Fruit fly (Drosophila melanogaster) whole organism, embryonic: Measurements from ENCODE around the gene RpS5b.

Source experiments
- Asciz ChIP-seq: fragments of 200-800 bp; sonication (Bioruptor generic); optimal IDR thresholded peaks from 2 replicates; lab custom pipeline; 2017; ENCODE audit warnings: missing biosample characterization, mild to moderate bottlenecking, missing genetic modification characterization, missing genetic modification reagents
- Atf3 ChIP-seq: fragments of 200-800 bp; sonication (Bioruptor generic); optimal IDR thresholded peaks from 3 replicates; lab custom pipeline; 2016; ENCODE audit warnings: missing biosample characterization, missing genetic modification characterization
- B-H1 ChIP-seq: fragments of 200-800 bp; sonication (Bioruptor generic); IDR thresholded peaks from 3 replicates; pipeline ENCODE4 v1.3.6; 2022; ENCODE audit warnings: missing biosample characterization, missing genetic modification characterization
- Blimp-1 ChIP-seq: fragments of 200-800 bp; sonication (Bioruptor generic); optimal IDR thresholded peaks from 3 replicates; lab custom pipeline; 2018; ENCODE audit warnings: missing biosample characterization, missing genetic modification characterization, mild to moderate bottlenecking, moderate library complexity, missing genetic modification reagents
- CG11560 ChIP-seq: fragments of 200-800 bp; sonication (Bioruptor generic); IDR thresholded peaks from 3 replicates; pipeline ENCODE4 v1.3.6; 2022; ENCODE audit warnings: missing biosample characterization, missing genetic modification characterization
- CG12104 ChIP-seq: fragments of 200-800 bp; sonication (Bioruptor generic); optimal IDR thresholded peaks from 3 replicates; lab custom pipeline; 2016; ENCODE audit warnings: missing biosample characterization, missing genetic modification characterization
- CG14014 ChIP-seq: fragments of 200-800 bp; sonication (Bioruptor generic); IDR thresholded peaks from 2 replicates; pipeline ENCODE4 v1.3.6; 2022; ENCODE audit warnings: missing biosample characterization, missing genetic modification characterization
- CG17186 ChIP-seq: fragments of 200-800 bp; sonication (Bioruptor generic); optimal IDR thresholded peaks from 3 replicates; lab custom pipeline; 2017; ENCODE audit warnings: missing biosample characterization, missing genetic modification reagents, missing genetic modification characterization
- CG17568 ChIP-seq: fragments of 200-800 bp; sonication (Bioruptor generic); optimal IDR thresholded peaks from 2 replicates; lab custom pipeline; 2018; ENCODE audit warnings: missing biosample characterization, mild to moderate bottlenecking, missing genetic modification characterization, moderate library complexity
- CG33213 ChIP-seq: fragments of 200-800 bp; sonication (Bioruptor generic); optimal IDR thresholded peaks from 3 replicates; lab custom pipeline; 2016; ENCODE audit warnings: missing biosample characterization, missing genetic modification characterization
- CG33557 ChIP-seq: fragments of 200-800 bp; sonication (Bioruptor generic); optimal IDR thresholded peaks from 2 replicates; lab custom pipeline; 2019; ENCODE audit warnings: missing biosample characterization, mild to moderate bottlenecking, missing genetic modification characterization, moderate library complexity
- CG34422 ChIP-seq: fragments of 200-800 bp; sonication (Bioruptor generic); IDR thresholded peaks from 3 replicates; pipeline ENCODE4 v1.3.6; 2022; ENCODE audit warnings: missing biosample characterization, missing genetic modification characterization
- CG3995 ChIP-seq: fragments of 200-800 bp; sonication (Bioruptor generic); optimal IDR thresholded peaks from 3 replicates; lab custom pipeline; 2016; ENCODE audit warnings: missing biosample characterization, missing genetic modification characterization
- CG4282 ChIP-seq: fragments of 200-800 bp; sonication (Bioruptor generic); optimal IDR thresholded peaks from 2 replicates; lab custom pipeline; 2016; ENCODE audit warnings: missing biosample characterization, missing genetic modification characterization
- CG4424 ChIP-seq: fragments of 200-800 bp; sonication (Bioruptor generic); optimal IDR thresholded peaks from 3 replicates; lab custom pipeline; 2016; ENCODE audit warnings: missing biosample characterization, missing genetic modification characterization
- CG6689 ChIP-seq: fragments of 200-800 bp; sonication (Bioruptor generic); IDR thresholded peaks from 2 replicates; pipeline ENCODE4 v1.3.6; 2022; ENCODE audit warnings: missing biosample characterization, missing genetic modification characterization
- CG7839 ChIP-seq: fragments of 200-800 bp; sonication (Bioruptor generic); optimal IDR thresholded peaks from 3 replicates; lab custom pipeline; 2018; ENCODE audit warnings: missing biosample characterization, mild to moderate bottlenecking, missing genetic modification characterization, moderate library complexity
- Dip2 ChIP-seq: fragments of 200-800 bp; sonication (Bioruptor generic); IDR thresholded peaks from 2 replicates; pipeline ENCODE4 v1.3.6; 2022; ENCODE audit warnings: missing biosample characterization, missing genetic modification characterization
- Doc2 ChIP-seq: fragments of 200-800 bp; sonication (Bioruptor generic); IDR thresholded peaks from 2 replicates; pipeline ENCODE4 v1.3.6; 2022; ENCODE audit warnings: missing biosample characterization, missing genetic modification characterization
- ERR ChIP-seq: fragments of 200-800 bp; sonication (Bioruptor generic); optimal IDR thresholded peaks from 2 replicates; lab custom pipeline; 2016; ENCODE audit warnings: missing biosample characterization, missing genetic modification characterization
- Mes4 ChIP-seq: fragments of 200-800 bp; sonication (Bioruptor generic); optimal IDR thresholded peaks from 2 replicates; lab custom pipeline; 2016; ENCODE audit warnings: missing biosample characterization, missing genetic modification characterization
- NC2α ChIP-seq: fragments of 200-800 bp; sonication (Bioruptor generic); optimal IDR thresholded peaks from 2 replicates; lab custom pipeline; 2016; ENCODE audit warnings: missing biosample characterization, missing genetic modification characterization
- Nf-YA ChIP-seq: fragments of 200-800 bp; sonication (Bioruptor generic); IDR thresholded peaks from 2 replicates; pipeline ENCODE4 v1.3.6; 2022; ENCODE audit warnings: missing biosample characterization, missing genetic modification characterization
- Nf-YC ChIP-seq: fragments of 200-800 bp; optimal IDR thresholded peaks from 3 replicates; lab custom pipeline; 2019; ENCODE audit warnings: missing biosample characterization, mild to moderate bottlenecking, missing genetic modification characterization, moderate library complexity
- Sin3A ChIP-seq: fragments of >200 bp; optimal IDR thresholded peaks from 2 replicates; lab custom pipeline; 2018
- Sry-β ChIP-seq: fragments of 200-800 bp; sonication (Bioruptor generic); optimal IDR thresholded peaks from 2 replicates; lab custom pipeline; 2018; ENCODE audit warnings: missing biosample characterization, mild to moderate bottlenecking, missing genetic modification characterization, moderate library complexity
- Sry-δ ChIP-seq: fragments of 200-800 bp; sonication (Bioruptor generic); optimal IDR thresholded peaks from 2 replicates; lab custom pipeline; 2016; ENCODE audit warnings: missing biosample characterization, missing genetic modification characterization
- YL-1 ChIP-seq: fragments of 200-800 bp; sonication (Bioruptor generic); optimal IDR thresholded peaks from 3 replicates; lab custom pipeline; 2017; ENCODE audit warnings: missing biosample characterization, mild to moderate bottlenecking, missing genetic modification characterization
- ac ChIP-seq: fragments of 200-800 bp; sonication (Bioruptor generic); optimal IDR thresholded peaks from 3 replicates; lab custom pipeline; 2017; ENCODE audit warnings: missing biosample characterization, mild to moderate bottlenecking, missing genetic modification characterization
- al ChIP-seq: fragments of 200-800 bp; sonication (Bioruptor generic); IDR thresholded peaks from 2 replicates; pipeline ENCODE4 v1.3.6; 2022; ENCODE audit warnings: missing biosample characterization, missing genetic modification characterization
- ase ChIP-seq: fragments of 200-800 bp; sonication (Bioruptor generic); IDR thresholded peaks from 3 replicates; pipeline ENCODE4 v1.3.6; 2022; ENCODE audit warnings: missing biosample characterization, missing genetic modification characterization
- bab2 ChIP-seq: fragments of 200-800 bp; sonication (Bioruptor generic); optimal IDR thresholded peaks from 2 replicates; lab custom pipeline; 2016; ENCODE audit warnings: missing biosample characterization, missing genetic modification characterization
- bbx ChIP-seq: fragments of 200-800 bp; sonication (Bioruptor generic); IDR thresholded peaks from 2 replicates; pipeline ENCODE4 v1.3.6; 2022; ENCODE audit warnings: missing biosample characterization, missing genetic modification characterization; ENCODE audit not compliant: partially characterized antibody
- bsh ChIP-seq, 2 experiments: fragments of 200-800 bp; sonication (Bioruptor generic); optimal IDR thresholded peaks; 2 replicates each; lab custom pipeline; 2017 to 2018; ENCODE audit warnings: mild to moderate bottlenecking in 2 of 2, missing biosample characterization in 2 of 2, missing genetic modification characterization in 2 of 2, moderate library complexity in 1 of 2
- caup ChIP-seq: fragments of 200-800 bp; sonication (Bioruptor generic); optimal IDR thresholded peaks from 3 replicates; lab custom pipeline; 2017; ENCODE audit warnings: missing biosample characterization, mild to moderate bottlenecking, missing genetic modification characterization, moderate library complexity; ENCODE audit not compliant: severe bottlenecking
- cwo ChIP-seq: fragments of 200-800 bp; sonication (Bioruptor generic); optimal IDR thresholded peaks from 3 replicates; lab custom pipeline; 2017; ENCODE audit warnings: missing biosample characterization, missing genetic modification characterization, mild to moderate bottlenecking, moderate library complexity, missing genetic modification reagents
- da ChIP-seq: fragments of 200-800 bp; sonication (Bioruptor generic); optimal IDR thresholded peaks from 2 replicates; lab custom pipeline; 2016; ENCODE audit warnings: missing biosample characterization, missing genetic modification characterization
- danr ChIP-seq: fragments of 200-800 bp; sonication (Bioruptor generic); IDR thresholded peaks from 2 replicates; pipeline ENCODE4 v1.3.6; 2022; ENCODE audit warnings: missing biosample characterization, missing genetic modification characterization
- esg ChIP-seq: fragments of 200-800 bp; sonication (Bioruptor generic); conservative IDR thresholded peaks from 2 replicates; pipeline ENCODE4 v1.3.6; 2022; ENCODE audit warnings: missing biosample characterization, missing genetic modification characterization
- eve ChIP-seq, 2 experiments: fragments of >200 bp; optimal IDR thresholded peaks; 2 replicates each; lab custom pipeline; 2017; ENCODE audit warnings: missing biosample characterization in 2 of 2, missing genetic modification characterization in 2 of 2
- hbn ChIP-seq: fragments of 200-800 bp; sonication (Bioruptor generic); IDR thresholded peaks from 2 replicates; pipeline ENCODE4 v1.3.6; 2022; ENCODE audit warnings: missing biosample characterization, missing genetic modification characterization; ENCODE audit not compliant: partially characterized antibody
- hkb ChIP-seq, 2 experiments: fragments of 200-800 bp in 1 of 2; fragments of >200 bp in 1 of 2; sonication (Bioruptor generic) in 1 of 2; IDR thresholded peaks in 1 of 2; optimal IDR thresholded peaks in 1 of 2; 2 replicates each; pipeline versions ENCODE4 v1.3.6 to Lab custom; 2017 to 2022; ENCODE audit warnings: missing biosample characterization in 1 of 2, missing genetic modification characterization in 1 of 2
- jing ChIP-seq: fragments of 200-800 bp; sonication (Bioruptor generic); optimal IDR thresholded peaks from 2 replicates; lab custom pipeline; 2018; ENCODE audit warnings: missing biosample characterization, mild to moderate bottlenecking, missing genetic modification characterization
- lab ChIP-seq: fragments of 200-800 bp; sonication (Bioruptor generic); optimal IDR thresholded peaks from 3 replicates; lab custom pipeline; 2017; ENCODE audit warnings: missing biosample characterization, missing genetic modification characterization, mild to moderate bottlenecking, moderate library complexity, missing genetic modification reagents
- phol ChIP-seq: fragments of 200-800 bp; sonication (Bioruptor generic); optimal IDR thresholded peaks from 3 replicates; lab custom pipeline; 2018; ENCODE audit warnings: missing biosample characterization, mild to moderate bottlenecking, missing genetic modification characterization, moderate library complexity
- sisA ChIP-seq: fragments of 200-800 bp; sonication (Bioruptor generic); IDR thresholded peaks from 2 replicates; pipeline ENCODE4 v1.3.6; 2022; ENCODE audit warnings: missing biosample characterization, missing genetic modification characterization
- usp ChIP-seq: fragments of >200 bp; optimal IDR thresholded peaks from 2 replicates; lab custom pipeline; 2017; ENCODE audit warnings: missing biosample characterization, missing genetic modification characterization
- vnd ChIP-seq: fragments of 200-800 bp; sonication (Bioruptor generic); IDR thresholded peaks from 3 replicates; pipeline ENCODE4 v1.3.6; 2022; ENCODE audit warnings: missing biosample characterization, missing genetic modification characterization; ENCODE audit not compliant: partially characterized antibody
- vvl ChIP-seq: fragments of 200-800 bp; sonication (Bioruptor generic); IDR thresholded peaks from 2 replicates; pipeline ENCODE4 v1.3.6; 2022; ENCODE audit warnings: missing biosample characterization, missing genetic modification characterization
- zen2 ChIP-seq: fragments of 200-800 bp; sonication (Bioruptor generic); IDR thresholded peaks from 3 replicates; pipeline ENCODE4 v1.3.6; 2022; ENCODE audit warnings: missing biosample characterization, missing genetic modification characterization; ENCODE audit not compliant: partially characterized antibody

The RpS5b gene

DNA sequence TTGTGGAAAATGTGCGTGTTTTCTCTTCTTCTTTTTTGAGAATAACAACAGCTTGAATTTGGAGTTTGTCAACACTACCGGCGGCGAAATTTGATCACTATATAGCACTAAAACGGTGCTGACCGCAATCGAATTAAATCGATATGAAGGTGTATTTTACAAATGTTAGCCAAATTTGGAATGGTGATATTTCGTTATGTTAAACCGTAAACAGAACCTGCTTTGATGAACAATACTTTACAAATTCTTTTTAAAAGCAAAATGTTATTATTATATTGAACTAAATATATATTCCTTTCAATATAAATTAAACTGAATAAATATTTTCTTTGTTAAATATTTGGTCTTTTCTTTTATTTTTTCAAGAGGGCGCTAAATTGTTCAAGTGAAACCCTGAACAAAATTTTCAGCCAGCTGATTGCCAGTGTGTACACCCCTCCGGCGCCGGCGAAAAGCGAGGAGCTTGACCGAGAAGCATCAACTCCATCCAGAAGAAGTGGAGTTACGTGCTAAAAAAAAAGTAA is 15.3 kb downstream of the RpS5b start, which contains the start of the genes Rrp6, CG33331 and CG33332 (continued):
- TF ChIP-seq ac = no peak
- peak; percentile 71 for TF ChIP-seq caup (GFP tag; lab: Kevin White, UChicago)
- peak; percentile 53 for TF ChIP-seq bab2 (GFP tag; lab: Kevin White, UChicago)
- TF ChIP-seq Sry-δ = peak; percentile 50
- peak; percentile 82 for TF ChIP-seq zen2
- TF ChIP-seq CG12104 (GFP tag; lab: Kevin White, UChicago) = peak; percentile 72
- TF ChIP-seq Blimp-1 (GFP tag; lab: Kevin White, UChicago) = no peak
- TF ChIP-seq ERR (GFP tag; lab: Kevin White, UChicago) = peak; percentile 15
- TF ChIP-seq Mes4 = no peak
- peak; percentile 77 for TF ChIP-seq CG6689 (GFP tag; lab: Robert Waterston, UW)
- no peak; the same call in 2 of the 3 replicates for TF ChIP-seq CG11560
- peak; percentile 14 for TF ChIP-seq Atf3
- peak; percentile 54 for TF ChIP-seq al (GFP tag; lab: Robert Waterston, UW)
- TF ChIP-seq CG17568 (GFP tag; lab: Kevin White, UChicago) = no peak
- no peak for TF ChIP-seq Nf-YA (GFP tag; lab: Robert Waterston, UW)
- TF ChIP-seq vvl (GFP tag; lab: Robert Waterston, UW) = peak; percentile 65
- no peak for TF ChIP-seq usp (GFP tag; lab: Kevin White, UChicago)
- peak; percentile 61 for TF ChIP-seq CG4424 (GFP tag; lab: Kevin White, UChicago)
- peak; percentile 65 for TF ChIP-seq CG3995 (GFP tag; lab: Kevin White, UChicago)
- TF ChIP-seq hkb (optimal IDR thresholded peaks at IDR 0.05; lab: Kevin White, UChicago) = no peak
- 0 out of 2 replicates have a peak, but pooled peaks have one; percentile 35 for TF ChIP-seq hkb (GFP tag; IDR thresholded peaks at IDR 0.05; lab: Robert Waterston, UW)
- TF ChIP-seq jing (GFP tag; lab: Kevin White, UChicago) = no peak
- peak; percentile 45 for TF ChIP-seq CG33557 (GFP tag; lab: Kevin White, UChicago)
- TF ChIP-seq phol (tag; lab: Kevin White, UChicago) = peak; percentile 80
- no peak for TF ChIP-seq CG7839 (tag; lab: Kevin White, UChicago)
- peak; percentile 49 for TF ChIP-seq CG33213
- TF ChIP-seq Sry-β = peak; percentile 90
- 0 out of 3 replicates have a peak, but pooled peaks have one; percentile 57 for TF ChIP-seq CG34422 (GFP tag; lab: Robert Waterston, UW)
- peak; percentile 14 for TF ChIP-seq Sin3A (lab: Kevin White, UChicago)
- peak; percentile 54 for TF ChIP-seq CG17186 (GFP tag; lab: Kevin White, UChicago)
- no peak for TF ChIP-seq ase (GFP tag; lab: Robert Waterston, UW)
- TF ChIP-seq danr = no peak
- peak; percentile 63 for TF ChIP-seq bbx (GFP tag; lab: Robert Waterston, UW)
- peak; percentile 41 for TF ChIP-seq CG4282 (GFP tag; lab: Kevin White, UChicago)
- TF ChIP-seq Dip2 (GFP tag; lab: Robert Waterston, UW) = no peak
- 0 out of 2 replicates have a peak, but pooled peaks have one; percentile 18 for TF ChIP-seq sisA (GFP tag; lab: Robert Waterston, UW)
- no peak for TF ChIP-seq da (GFP tag; lab: Kevin White, UChicago)
- peak; percentile 48 for TF ChIP-seq hbn (GFP tag; lab: Robert Waterston, UW)
- no peak for TF ChIP-seq Doc2 (GFP tag; lab: Robert Waterston, UW)
- TF ChIP-seq Nf-YC = peak; percentile 72
- TF ChIP-seq CG14014 (GFP tag; lab: Robert Waterston, UW) = 0 out of 2 replicates have a peak, but pooled peaks have one; percentile 23
- TF ChIP-seq Asciz (GFP tag; lab: Kevin White, UChicago) = no peak
- TF ChIP-seq YL-1 = peak; percentile 79
- TF ChIP-seq B-H1 = no peak
- no peak for TF ChIP-seq eve (GFP tag; optimal IDR thresholded peaks at IDR 0.05; lab: Kevin White, UChicago)
- TF ChIP-seq vnd (GFP tag; lab: Robert Waterston, UW) = 0 out of 3 replicates have a peak, but pooled peaks have one; percentile 18
- peak; percentile 83 for TF ChIP-seq lab (GFP tag; lab: Kevin White, UChicago)
- peak; percentile 51 for TF ChIP-seq esg (GFP tag; lab: Robert Waterston, UW)
- TF ChIP-seq cwo (GFP tag; lab: Kevin White, UChicago) = peak; percentile 59
- TF ChIP-seq NC2α (GFP tag; lab: Kevin White, UChicago) = no peak
- TF ChIP-seq bsh (GFP tag; optimal IDR thresholded peaks at IDR 0.05; lab: Kevin White, UChicago) = peak in 1 of 2 experiments; percentile 63
